Worm (Caenorhabditis elegans) whole organism, L2 larva: ENCODE measurements around the gene F56C3.8.

Experiments used
- R02D3.7 ChIP-seq: fragments of 150-350 bp; optimal IDR thresholded peaks from 2 replicates; lab custom pipeline; 2014; ENCODE audit warnings: missing biosample characterization, missing genetic modification characterization
- Y55F3AM.14 ChIP-seq: fragments of 200-800 bp; sonication (Bioruptor generic); optimal IDR thresholded peaks from 2 replicates; lab custom pipeline; 2018; ENCODE audit warnings: mild to moderate bottlenecking, missing genetic modification characterization, missing compliant biosample characterization
- ZK546.5 ChIP-seq: sonication (generic microtip); optimal IDR thresholded peaks from 2 replicates; lab custom pipeline; 2017; ENCODE audit warnings: missing biosample characterization, missing genetic modification characterization
- aly-2 ChIP-seq: fragments of 150-350 bp; optimal IDR thresholded peaks from 2 replicates; lab custom pipeline; 2014; ENCODE audit warnings: missing biosample characterization, missing genetic modification characterization
- blmp-1 ChIP-seq: sonication (generic microtip); optimal IDR thresholded peaks from 2 replicates; lab custom pipeline; 2017; ENCODE audit warnings: missing genetic modification characterization, mild to moderate bottlenecking, missing compliant biosample characterization, antibody characterized with exemption, moderate library complexity; ENCODE audit not compliant: insufficient read depth
- ceh-16 ChIP-seq: fragments of 150-350 bp; optimal IDR thresholded peaks from 2 replicates; lab custom pipeline; 2014; ENCODE audit warnings: missing biosample characterization, missing genetic modification characterization
- crh-2 ChIP-seq: sonication (generic microtip); optimal IDR thresholded peaks from 2 replicates; lab custom pipeline; 2017; ENCODE audit warnings: missing biosample characterization, missing genetic modification characterization
- fos-1 ChIP-seq: fragments of 150-350 bp; optimal IDR thresholded peaks from 2 replicates; lab custom pipeline; 2014; ENCODE audit warnings: missing biosample characterization, missing genetic modification characterization
- gmeb-1 ChIP-seq: fragments of 150-350 bp; optimal IDR thresholded peaks from 2 replicates; lab custom pipeline; 2014; ENCODE audit warnings: missing biosample characterization, missing genetic modification characterization
- mab-5 ChIP-seq: fragments of 150-350 bp; optimal IDR thresholded peaks from 2 replicates; lab custom pipeline; 2014; ENCODE audit warnings: missing biosample characterization, missing genetic modification characterization
- nhr-129 ChIP-seq: fragments of 150-350 bp; optimal IDR thresholded peaks from 2 replicates; lab custom pipeline; 2014; ENCODE audit warnings: missing biosample characterization, missing genetic modification characterization
- nhr-23 ChIP-seq: fragments of 150-350 bp; optimal IDR thresholded peaks from 2 replicates; lab custom pipeline; 2014; ENCODE audit warnings: missing biosample characterization, missing genetic modification reagents, missing genetic modification characterization
- nhr-237 ChIP-seq: fragments of 150-350 bp; optimal IDR thresholded peaks from 2 replicates; lab custom pipeline; 2014; ENCODE audit warnings: missing biosample characterization, missing genetic modification characterization
- peb-1 ChIP-seq: fragments of 150-350 bp; optimal IDR thresholded peaks from 2 replicates; lab custom pipeline; 2014; ENCODE audit warnings: missing biosample characterization, missing genetic modification characterization
- sma-3 ChIP-seq: sonication (generic microtip); optimal IDR thresholded peaks from 2 replicates; lab custom pipeline; 2016; ENCODE audit warnings: missing genetic modification reagents, missing genetic modification characterization, missing compliant biosample characterization
- sma-9 ChIP-seq, 2 experiments: fragments of 150-350 bp in 1 of 2; sonication (generic microtip) in 1 of 2; optimal IDR thresholded peaks; 2 replicates each; lab custom pipeline; 2014 to 2016; ENCODE audit warnings: missing genetic modification characterization in 2 of 2, mild to moderate bottlenecking in 1 of 2, missing biosample characterization in 1 of 2, missing compliant biosample characterization in 1 of 2, missing genetic modification reagents in 1 of 2, moderate library complexity in 1 of 2
- ztf-11 ChIP-seq: sonication (generic microtip); optimal IDR thresholded peaks from 2 replicates; lab custom pipeline; 2017; ENCODE audit warnings: missing biosample characterization, missing genetic modification characterization

F56C3.8 gene

ce11 chrX:1337834-1338233 lies 46.6 kb downstream of the F56C3.8 start:
- TF ChIP-seq gmeb-1 (tag; lab: Kevin White, UChicago) (no peak), nhr-23 (tag; lab: Kevin White, UChicago) (no peak), ztf-11 (tag; lab: Kevin White, UChicago) (no peak)

ce11 chrX:1337009-1337408 lies 47.4 kb downstream of the F56C3.8 start, which contains the start of gene ttr-37:
ttr-37 (minus strand) TSS chrX:1337175.
- TF ChIP-seq crh-2 (tag; lab: Kevin White, UChicago) (peak; percentile 81), Y55F3AM.14 (no peak), aly-2 (tag; lab: Kevin White, UChicago) (no peak), gmeb-1 (tag; lab: Kevin White, UChicago) (peak; percentile 46), sma-9 (GFP tag; optimal IDR thresholded peaks at IDR 0.05; lab: Kevin White, UChicago) (peak; percentile 62), sma-9 (tag; optimal IDR thresholded peaks at IDR 0.05; lab: Kevin White, UChicago) (no peak), mab-5 (tag; lab: Kevin White, UChicago) (no peak), R02D3.7 (tag; lab: Kevin White, UChicago) (no peak), sma-3 (peak; percentile 11), fos-1 (tag; lab: Kevin White, UChicago) (peak; percentile 53), nhr-237 (tag; lab: Kevin White, UChicago) (no peak), blmp-1 (no peak), nhr-129 (tag; lab: Kevin White, UChicago) (peak; percentile 19), ceh-16 (tag; lab: Kevin White, UChicago) (no peak), ZK546.5 (tag; lab: Kevin White, UChicago) (no peak), peb-1 (tag; lab: Kevin White, UChicago) (no peak)
